Worm (Caenorhabditis elegans): ENCODE measurements around the gene ZK666.1.

ce11 chrII:10490329-10490728 is 19.2 kb upstream of the ZK666.1 start, which contains the start of gene clec-61:
- TF ChIP-seq rnt-1 (tag; optimal IDR thresholded peaks at IDR 0.05) (no peak), tbx-2 (tag; optimal IDR thresholded peaks at IDR 0.05) (no peak), nfya-1 (tag; optimal IDR thresholded peaks at IDR 0.05) (no peak), pag-3 (tag; optimal IDR thresholded peaks at IDR 0.05; ENCODE audit: borderline replicate concordance) (no peak), ceh-24 (tag; optimal IDR thresholded peaks at IDR 0.05) (no peak), eyg-1 (tag; optimal IDR thresholded peaks at IDR 0.05) (no peak), ceh-48 (tag; optimal IDR thresholded peaks at IDR 0.05) (no peak)

All from whole organism, late embryonic.